Worm (Caenorhabditis elegans) whole organism, L1 larva: Measurements from ENCODE around the gene F26F2.11.

Source experiments
- ama-1 ChIP-seq: fragments of 150-350 bp; optimal IDR thresholded peaks from 2 replicates; lab custom pipeline; 2014
- ceh-82 ChIP-seq, 3 experiments: fragments of 150-350 bp in 1 of 3; sonication (generic microtip) in 2 of 3; optimal IDR thresholded peaks; 2 replicates each; lab custom pipeline; 2014 to 2017; ENCODE audit warnings: missing biosample characterization in 3 of 3, missing genetic modification characterization in 3 of 3
- snpc-4 ChIP-seq: fragments of 150-350 bp; optimal IDR thresholded peaks from 2 replicates; lab custom pipeline; 2014; ENCODE audit warnings: missing biosample characterization, missing genetic modification characterization

ce11 chrV:20633619-20634018 is 38.1 kb upstream of the F26F2.11 start, which contains the start of gene F46B3.15:
- TF ChIP-seq ama-1 (lab: Kevin White, UChicago): no peak
- no peak for TF ChIP-seq ceh-82 (tag; optimal IDR thresholded peaks at IDR 0.05; lab: Kevin White, UChicago)
- no peak for TF ChIP-seq snpc-4 (tag; lab: Kevin White, UChicago)
